Worm (Caenorhabditis elegans) whole organism, young adult: ENCODE data around the gene Y67D8C.7.

Experiments used
- F52B5.7 ChIP-seq: sonication (generic microtip); optimal IDR thresholded peaks from 2 replicates; lab custom pipeline; 2016; ENCODE audit warnings: mild to moderate bottlenecking, missing genetic modification characterization, missing compliant biosample characterization
- F57A8.1 ChIP-seq: fragments of 200-800 bp; sonication (Bioruptor generic); optimal IDR thresholded peaks from 2 replicates; lab custom pipeline; 2018; ENCODE audit warnings: mild to moderate bottlenecking, missing genetic modification characterization, moderate library complexity, missing compliant biosample characterization
- Y56A3A.18 ChIP-seq: fragments of 200-800 bp; sonication (Bioruptor generic); IDR thresholded peaks from 2 replicates; pipeline ENCODE4 v1.3.6; 2022; ENCODE audit warnings: missing genetic modification reagents, missing genetic modification characterization, missing compliant biosample characterization
- akir-1 ChIP-seq: fragments of 200-800 bp; sonication (Bioruptor generic); optimal IDR thresholded peaks from 2 replicates; lab custom pipeline; 2018; ENCODE audit warnings: mild to moderate bottlenecking, missing genetic modification characterization, moderate library complexity, missing compliant biosample characterization
- atf-7 ChIP-seq: sonication (generic microtip); optimal IDR thresholded peaks from 2 replicates; lab custom pipeline; 2017; ENCODE audit warnings: mild to moderate bottlenecking, missing genetic modification characterization, missing compliant biosample characterization
- attf-6 ChIP-seq: fragments of 200-800 bp; sonication (Bioruptor generic); IDR thresholded peaks from 2 replicates; pipeline ENCODE4 v1.3.6; 2022; ENCODE audit warnings: missing genetic modification reagents, missing genetic modification characterization, missing compliant biosample characterization
- bed-1 ChIP-seq: fragments of 200-800 bp; sonication (Bioruptor generic); IDR thresholded peaks from 2 replicates; pipeline ENCODE4 v1.3.6; 2022; ENCODE audit warnings: missing genetic modification reagents, missing genetic modification characterization, missing compliant biosample characterization
- ceh-100 ChIP-seq: fragments of 200-800 bp; sonication (Bioruptor generic); IDR thresholded peaks from 2 replicates; pipeline ENCODE4 v1.3.6; 2022; ENCODE audit warnings: missing genetic modification reagents, missing genetic modification characterization, missing compliant biosample characterization
- chd-7 ChIP-seq: sonication (generic microtip); optimal IDR thresholded peaks from 2 replicates; lab custom pipeline; 2016; ENCODE audit warnings: mild to moderate bottlenecking, missing genetic modification characterization, moderate library complexity, missing compliant biosample characterization
- die-1 ChIP-seq: sonication (generic microtip); optimal IDR thresholded peaks from 2 replicates; lab custom pipeline; 2016; ENCODE audit warnings: missing genotype, mild to moderate bottlenecking, missing genetic modification characterization, missing compliant biosample characterization
- ets-4 ChIP-seq: fragments of 200-800 bp; sonication (Bioruptor generic); optimal IDR thresholded peaks from 2 replicates; lab custom pipeline; 2018; ENCODE audit warnings: mild to moderate bottlenecking, missing genetic modification characterization, missing compliant biosample characterization
- fkh-3 ChIP-seq: sonication (generic microtip); optimal IDR thresholded peaks from 2 replicates; lab custom pipeline; 2016; ENCODE audit warnings: mild to moderate bottlenecking, missing genetic modification characterization, missing compliant biosample characterization
- him-1 ChIP-seq: sonication (generic microtip); optimal IDR thresholded peaks from 2 replicates; lab custom pipeline; 2016; ENCODE audit warnings: missing genotype, missing genetic modification reagents, missing genetic modification characterization, missing compliant biosample characterization
- hlh-12 ChIP-seq: sonication (generic microtip); optimal IDR thresholded peaks from 2 replicates; lab custom pipeline; 2016; ENCODE audit warnings: missing genetic modification characterization, missing compliant biosample characterization
- hlh-26 ChIP-seq: fragments of 200-800 bp; sonication (Bioruptor generic); conservative IDR thresholded peaks from 2 replicates; pipeline ENCODE4 v1.3.6; 2022; ENCODE audit warnings: missing genetic modification reagents, missing genetic modification characterization, missing compliant biosample characterization
- hmg-20 ChIP-seq: fragments of 200-800 bp; sonication (Bioruptor generic); IDR thresholded peaks from 2 replicates; pipeline ENCODE4 v1.3.6; 2022; ENCODE audit warnings: missing genetic modification reagents, missing genetic modification characterization, missing compliant biosample characterization
- hrde-1 ChIP-seq: sonication (generic microtip); optimal IDR thresholded peaks from 2 replicates; lab custom pipeline; 2016; ENCODE audit warnings: missing genetic modification characterization, mild to moderate bottlenecking, missing compliant biosample characterization, moderate library complexity, missing genotype, missing genetic modification reagents, borderline replicate concordance
- lin-40 ChIP-seq: sonication (generic microtip); optimal IDR thresholded peaks from 2 replicates; lab custom pipeline; 2016; ENCODE audit warnings: missing genetic modification characterization, mild to moderate bottlenecking, missing compliant biosample characterization, missing genotype, missing genetic modification reagents
- lir-1 ChIP-seq: fragments of 200-800 bp; sonication (Bioruptor generic); conservative IDR thresholded peaks from 2 replicates; pipeline ENCODE4 v1.3.6; 2022; ENCODE audit warnings: missing genetic modification reagents, missing genetic modification characterization, missing compliant biosample characterization
- lsy-27 ChIP-seq: sonication (generic microtip); optimal IDR thresholded peaks from 2 replicates; lab custom pipeline; 2017; ENCODE audit warnings: missing genetic modification characterization, mild to moderate bottlenecking, missing compliant biosample characterization, antibody characterized with exemption, missing genotype, borderline replicate concordance; ENCODE audit not compliant: insufficient read depth
- madf-8 ChIP-seq: fragments of 200-800 bp; sonication (Bioruptor generic); conservative IDR thresholded peaks from 2 replicates; pipeline ENCODE4 v1.3.6; 2022; ENCODE audit warnings: missing genetic modification reagents, missing genetic modification characterization, missing compliant biosample characterization
- mcd-1 ChIP-seq: fragments of 200-800 bp; sonication (Bioruptor generic); IDR thresholded peaks from 2 replicates; pipeline ENCODE4 v1.3.6; 2022; ENCODE audit warnings: missing genetic modification reagents, missing genetic modification characterization, missing compliant biosample characterization
- mel-28 ChIP-seq: sonication (generic microtip); optimal IDR thresholded peaks from 2 replicates; lab custom pipeline; 2016; ENCODE audit warnings: borderline replicate concordance, mild to moderate bottlenecking, missing genetic modification characterization, missing compliant biosample characterization
- nfya-1 ChIP-seq: sonication (generic microtip); optimal IDR thresholded peaks from 2 replicates; lab custom pipeline; 2017; ENCODE audit warnings: antibody characterized with exemption, missing compliant biosample characterization, missing genetic modification characterization, borderline replicate concordance; ENCODE audit not compliant: insufficient read depth
- nhr-90 ChIP-seq: sonication (generic microtip); optimal IDR thresholded peaks from 2 replicates; lab custom pipeline; 2016; ENCODE audit warnings: missing genotype, mild to moderate bottlenecking, missing genetic modification characterization, missing compliant biosample characterization
- pbrm-1 ChIP-seq: fragments of 200-800 bp; sonication (Bioruptor generic); IDR thresholded peaks from 2 replicates; pipeline ENCODE4 v1.3.6; 2022; ENCODE audit warnings: missing genetic modification reagents, missing genetic modification characterization, missing compliant biosample characterization
- rec-8 ChIP-seq, 2 experiments: sonication (generic microtip); optimal IDR thresholded peaks; 2 replicates each; lab custom pipeline; 2016; ENCODE audit warnings: mild to moderate bottlenecking in 2 of 2, missing genetic modification characterization in 2 of 2, missing genetic modification reagents in 2 of 2, missing genotype in 2 of 2, missing biosample characterization in 1 of 2, missing compliant biosample characterization in 1 of 2, moderate library complexity in 1 of 2
- repo-1 ChIP-seq: sonication (generic microtip); optimal IDR thresholded peaks from 2 replicates; lab custom pipeline; 2017; ENCODE audit warnings: mild to moderate bottlenecking, missing genetic modification characterization, missing compliant biosample characterization
- snpc-1.3 ChIP-seq: sonication (generic microtip); optimal IDR thresholded peaks from 2 replicates; lab custom pipeline; 2017; ENCODE audit warnings: missing genetic modification characterization, mild to moderate bottlenecking, missing compliant biosample characterization, antibody characterized with exemption, moderate library complexity, missing genotype, missing genetic modification reagents; ENCODE audit not compliant: insufficient read depth
- snpc-4 ChIP-seq, 5 experiments: fragments of 150-350 bp in 1 of 5; sonication (generic microtip) in 4 of 5; optimal IDR thresholded peaks; 2 replicates each; lab custom pipeline; 2014 to 2018; ENCODE audit warnings: missing genetic modification characterization in 5 of 5, missing biosample characterization in 3 of 5, antibody characterized with exemption in 2 of 5, mild to moderate bottlenecking in 2 of 5, missing compliant biosample characterization in 2 of 5, missing genotype in 2 of 5, moderate library complexity in 2 of 5, missing genetic modification reagents in 1 of 5
- unc-130 ChIP-seq: sonication (generic microtip); optimal IDR thresholded peaks from 2 replicates; lab custom pipeline; 2016; ENCODE audit warnings: missing genetic modification reagents, missing genetic modification characterization, missing compliant biosample characterization
- zfh-2 ChIP-seq: fragments of 200-800 bp; sonication (Bioruptor generic); conservative IDR thresholded peaks from 2 replicates; pipeline ENCODE4 v1.3.6; 2022; ENCODE audit warnings: missing genetic modification reagents, missing genetic modification characterization, missing compliant biosample characterization
- ztf-18 ChIP-seq: sonication (generic microtip); optimal IDR thresholded peaks from 2 replicates; lab custom pipeline; 2016; ENCODE audit warnings: missing genotype, mild to moderate bottlenecking, missing genetic modification characterization, missing compliant biosample characterization
- ztf-22 ChIP-seq: fragments of 200-800 bp; sonication (Bioruptor generic); optimal IDR thresholded peaks from 2 replicates; lab custom pipeline; 2018; ENCODE audit warnings: mild to moderate bottlenecking, missing genetic modification characterization, moderate library complexity, missing compliant biosample characterization
- ztf-6 ChIP-seq: fragments of 200-800 bp; sonication (Bioruptor generic); IDR thresholded peaks from 2 replicates; pipeline ENCODE4 v1.3.6; 2022; ENCODE audit warnings: missing genetic modification reagents, missing genetic modification characterization, missing compliant biosample characterization

Gene Y67D8C.7

DNA sequence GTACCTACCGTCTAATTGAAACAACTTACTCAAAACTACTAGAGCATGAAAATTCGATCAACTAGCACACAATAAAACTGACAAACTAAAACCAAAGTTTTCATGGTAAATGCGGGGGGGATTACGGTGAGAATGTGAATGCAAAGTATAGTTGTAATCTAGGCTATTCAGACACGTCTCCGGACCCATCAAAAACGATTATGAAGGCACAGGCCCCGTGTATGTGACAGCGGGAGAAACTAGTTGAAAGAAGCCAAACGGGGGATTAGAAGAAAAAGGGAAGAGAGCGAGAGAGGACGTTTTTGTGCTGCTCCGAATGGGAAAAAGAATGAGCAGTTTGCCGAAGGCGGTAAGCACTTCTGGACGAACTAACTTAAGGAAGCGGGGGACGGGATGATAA lies 24.4 kb upstream of the Y67D8C.7 start:
- no peak for TF ChIP-seq lsy-27 (tag; lab: Kevin White, UChicago)
- no peak for TF ChIP-seq chd-7
- TF ChIP-seq F52B5.7 = no peak
- no peak for TF ChIP-seq Y56A3A.18 (GFP tag; lab: Robert Waterston, UW)
- TF ChIP-seq ceh-100 (GFP tag; lab: Robert Waterston, UW) = no peak
- no peak for TF ChIP-seq die-1 (tag; lab: Kevin White, UChicago)
- TF ChIP-seq hmg-20 (GFP tag; lab: Robert Waterston, UW) = no peak

DNA sequence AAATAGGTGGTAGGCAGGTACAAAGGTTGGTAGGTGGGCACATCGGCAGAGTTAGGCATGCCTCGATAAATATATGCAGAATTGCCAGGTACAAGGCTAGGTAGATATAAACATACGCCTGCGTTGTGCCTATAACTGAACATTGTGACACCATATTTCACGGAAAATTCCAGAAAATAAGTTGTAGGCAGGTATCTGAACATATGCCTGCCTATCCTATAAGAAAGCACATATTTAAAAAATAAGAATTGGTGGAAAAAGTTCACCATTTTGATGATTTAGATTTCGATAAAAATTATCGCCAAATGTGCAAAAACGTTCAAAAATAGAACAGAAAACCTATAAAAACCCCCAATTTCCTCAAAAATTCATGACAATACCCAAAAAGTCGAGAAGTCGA lies 22.9 kb upstream of the Y67D8C.7 start:
- TF ChIP-seq ets-4 (GFP tag; lab: Kevin White, UChicago) (no peak), repo-1 (tag; lab: Kevin White, UChicago) (no peak), F57A8.1 (GFP tag; lab: Kevin White, UChicago) (no peak), snpc-1.3 (tag; lab: Kevin White, UChicago) (no peak), mcd-1 (GFP tag; lab: Robert Waterston, UW) (no peak), lin-40 (tag; lab: Kevin White, UChicago) (no peak), unc-130 (GFP tag; lab: Kevin White, UChicago) (no peak), mel-28 (no peak), hlh-12 (tag; lab: Kevin White, UChicago) (no peak), hrde-1 (tag; lab: Kevin White, UChicago) (no peak), bed-1 (GFP tag; lab: Robert Waterston, UW) (no peak)

DNA sequence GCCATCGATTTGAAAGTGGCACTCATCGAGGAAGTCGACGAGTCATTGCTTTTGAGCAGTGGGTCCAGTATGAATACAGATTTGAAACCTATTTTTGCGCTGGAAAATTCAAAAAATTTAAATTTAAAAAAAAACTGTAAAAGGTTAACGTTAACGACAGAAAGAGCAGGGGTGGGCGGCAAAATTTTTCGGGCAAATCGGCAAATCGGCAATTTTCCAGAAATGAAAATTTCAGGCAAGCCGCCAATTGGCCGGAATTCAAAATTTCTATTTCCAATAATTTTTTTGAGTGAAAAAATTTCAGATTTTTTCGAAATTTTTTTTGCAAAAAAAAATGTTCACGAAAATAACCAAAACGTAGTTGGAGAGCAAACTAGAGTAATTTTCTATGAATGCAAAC lies 20.1 kb upstream of the Y67D8C.7 start, which contains the start of gene Y67D8C.9:
Gene Y67D8C.9 (minus strand): TSS at position 101 of the 400 bp plus-strand sequence.
- TF ChIP-seq nfya-1 (tag; lab: Kevin White, UChicago) = no peak
- no peak for TF ChIP-seq fkh-3 (tag; lab: Kevin White, UChicago)
- TF ChIP-seq attf-6 = no peak
- TF ChIP-seq lir-1 (GFP tag; lab: Robert Waterston, UW) = no peak
- no peak for TF ChIP-seq snpc-4 (GFP tag; optimal IDR thresholded peaks at IDR 0.05; lab: Kevin White, UChicago)
- TF ChIP-seq snpc-4 (tag; optimal IDR thresholded peaks at IDR 0.05; lab: Kevin White, UChicago) = no peak
- no peak for TF ChIP-seq ztf-6
- no peak for TF ChIP-seq akir-1 (GFP tag; lab: Kevin White, UChicago)
- TF ChIP-seq nhr-90 (tag; lab: Kevin White, UChicago) = no peak
- no peak for TF ChIP-seq zfh-2
- TF ChIP-seq madf-8 = no peak
- no peak for TF ChIP-seq hlh-26 (GFP tag; lab: Robert Waterston, UW)
- no peak for TF ChIP-seq rec-8 (tag; optimal IDR thresholded peaks at IDR 0.05; lab: Kevin White, UChicago)
- TF ChIP-seq ztf-22 (GFP tag; lab: Kevin White, UChicago) = no peak
- no peak for TF ChIP-seq atf-7 (tag; lab: Kevin White, UChicago)
- no peak for TF ChIP-seq F52B5.7
- no peak for TF ChIP-seq pbrm-1 (GFP tag; lab: Robert Waterston, UW)
- no peak for TF ChIP-seq him-1 (tag; lab: Kevin White, UChicago)
- TF ChIP-seq ztf-18 = no peak
- TF ChIP-seq, all 124 proteins: peak for 0
